Fruit fly (Drosophila melanogaster) whole organism, embryonic: ENCODE measurements around the gene CG6700.

Experiments used
- Adf1 ChIP-seq: fragments of 200-800 bp; sonication (Bioruptor generic); IDR thresholded peaks from 2 replicates; pipeline ENCODE4 v1.3.6; 2022; ENCODE audit warnings: missing biosample characterization, missing genetic modification characterization
- Atf-2 ChIP-seq: fragments of 200-800 bp; sonication (Bioruptor generic); optimal IDR thresholded peaks from 2 replicates; lab custom pipeline; 2016; ENCODE audit warnings: missing biosample characterization, missing genetic modification characterization
- BEAF-32 ChIP-seq: fragments of 200-800 bp; sonication (Bioruptor generic); optimal IDR thresholded peaks from 3 replicates; lab custom pipeline; 2017; ENCODE audit warnings: missing biosample characterization, missing genetic modification characterization, mild to moderate bottlenecking, moderate library complexity, missing genetic modification reagents
- CG13624 ChIP-seq: fragments of 200-800 bp; sonication (Bioruptor generic); optimal IDR thresholded peaks from 2 replicates; lab custom pipeline; 2016; ENCODE audit warnings: missing biosample characterization, missing genetic modification characterization
- CG13775 ChIP-seq: fragments of 200-800 bp; sonication (Bioruptor generic); optimal IDR thresholded peaks from 3 replicates; lab custom pipeline; 2017; ENCODE audit warnings: missing biosample characterization, mild to moderate bottlenecking, missing genetic modification characterization
- CG15514 ChIP-seq: fragments of 200-800 bp; sonication (Bioruptor generic); optimal IDR thresholded peaks from 3 replicates; lab custom pipeline; 2017; ENCODE audit warnings: missing biosample characterization, missing genetic modification characterization, mild to moderate bottlenecking, moderate library complexity, missing genetic modification reagents
- CG16779 ChIP-seq: fragments of 200-800 bp; sonication (Bioruptor generic); IDR thresholded peaks from 2 replicates; pipeline ENCODE4 v1.3.6; 2022; ENCODE audit warnings: missing biosample characterization, missing genetic modification characterization
- CG17385 ChIP-seq: fragments of 200-800 bp; sonication (Bioruptor generic); optimal IDR thresholded peaks from 3 replicates; lab custom pipeline; 2018; ENCODE audit warnings: missing biosample characterization, mild to moderate bottlenecking, missing genetic modification characterization
- CG34376 ChIP-seq: fragments of 200-800 bp; sonication (Bioruptor generic); optimal IDR thresholded peaks from 2 replicates; lab custom pipeline; 2018; ENCODE audit warnings: missing biosample characterization, mild to moderate bottlenecking, missing genetic modification characterization
- CG6689 ChIP-seq: fragments of 200-800 bp; sonication (Bioruptor generic); IDR thresholded peaks from 2 replicates; pipeline ENCODE4 v1.3.6; 2022; ENCODE audit warnings: missing biosample characterization, missing genetic modification characterization
- CG8478 ChIP-seq: fragments of >200 bp; optimal IDR thresholded peaks from 2 replicates; lab custom pipeline; 2018
- CG9609 ChIP-seq: fragments of 200-800 bp; sonication (Bioruptor generic); optimal IDR thresholded peaks from 3 replicates; lab custom pipeline; 2016; ENCODE audit warnings: missing biosample characterization, missing genetic modification characterization
- CkIIα-i1 ChIP-seq: fragments of 200-800 bp; sonication (Bioruptor generic); IDR thresholded peaks from 2 replicates; pipeline ENCODE4 v1.3.6; 2022; ENCODE audit warnings: missing biosample characterization, missing genetic modification characterization
- Dp ChIP-seq: fragments of 200-800 bp; sonication (Bioruptor generic); optimal IDR thresholded peaks from 2 replicates; lab custom pipeline; 2018; ENCODE audit warnings: missing biosample characterization, mild to moderate bottlenecking, missing genetic modification characterization, moderate library complexity
- Ets97D ChIP-seq: fragments of 200-800 bp; sonication (Bioruptor generic); optimal IDR thresholded peaks from 3 replicates; lab custom pipeline; 2016; ENCODE audit warnings: missing biosample characterization, missing genetic modification characterization
- Fer1 ChIP-seq: fragments of 200-800 bp; sonication (Bioruptor generic); optimal IDR thresholded peaks from 2 replicates; lab custom pipeline; 2017; ENCODE audit warnings: missing biosample characterization, mild to moderate bottlenecking, missing genetic modification characterization
- HHEX ChIP-seq: fragments of 200-800 bp; sonication (Bioruptor generic); optimal IDR thresholded peaks from 3 replicates; lab custom pipeline; 2017; ENCODE audit warnings: missing biosample characterization, mild to moderate bottlenecking, missing genetic modification characterization, missing genetic modification reagents
- HmgD ChIP-seq: fragments of 200-800 bp; sonication (Bioruptor generic); optimal IDR thresholded peaks from 3 replicates; lab custom pipeline; 2016; ENCODE audit warnings: missing biosample characterization, missing genetic modification characterization
- Jarid2 ChIP-seq: fragments of 200-800 bp; sonication (Bioruptor generic); optimal IDR thresholded peaks from 3 replicates; lab custom pipeline; 2017; ENCODE audit warnings: mild to moderate bottlenecking, missing biosample characterization, missing genetic modification reagents, missing genetic modification characterization
- Med ChIP-seq: fragments of 200-800 bp; sonication (Bioruptor generic); peaks from one replicate; lab custom pipeline; 2016; ENCODE audit warnings: missing biosample characterization, missing genetic modification characterization, mild to moderate bottlenecking, inconsistent platforms, moderate library complexity
- Mrtf ChIP-seq: fragments of 200-800 bp; sonication (Bioruptor generic); IDR thresholded peaks from 3 replicates; pipeline ENCODE4 v1.3.6; 2022; ENCODE audit warnings: missing biosample characterization, missing genetic modification characterization
- Myb ChIP-seq: fragments of 200-800 bp; sonication (Bioruptor generic); optimal IDR thresholded peaks from 2 replicates; lab custom pipeline; 2016; ENCODE audit warnings: missing biosample characterization, missing genetic modification characterization
- Poxn ChIP-seq: fragments of 200-800 bp; sonication (Bioruptor generic); IDR thresholded peaks from 2 replicates; pipeline ENCODE4 v1.3.6; 2022; ENCODE audit warnings: missing biosample characterization, missing genetic modification characterization
- Sry-δ ChIP-seq: fragments of 200-800 bp; sonication (Bioruptor generic); optimal IDR thresholded peaks from 2 replicates; lab custom pipeline; 2016; ENCODE audit warnings: missing biosample characterization, missing genetic modification characterization
- Ssrp ChIP-seq: fragments of 200-800 bp; sonication (Bioruptor generic); optimal IDR thresholded peaks from 2 replicates; lab custom pipeline; 2018; ENCODE audit warnings: missing biosample characterization, mild to moderate bottlenecking, missing genetic modification characterization, moderate library complexity
- YL-1 ChIP-seq: fragments of 200-800 bp; sonication (Bioruptor generic); optimal IDR thresholded peaks from 3 replicates; lab custom pipeline; 2017; ENCODE audit warnings: missing biosample characterization, mild to moderate bottlenecking, missing genetic modification characterization
- ac ChIP-seq: fragments of 200-800 bp; sonication (Bioruptor generic); optimal IDR thresholded peaks from 3 replicates; lab custom pipeline; 2017; ENCODE audit warnings: missing biosample characterization, mild to moderate bottlenecking, missing genetic modification characterization
- br ChIP-seq: fragments of >200 bp; optimal IDR thresholded peaks from 2 replicates; lab custom pipeline; 2017
- chinmo ChIP-seq: fragments of 200-800 bp; sonication (Bioruptor generic); IDR thresholded peaks from 4 replicates; pipeline ENCODE4 v1.3.6; 2022; ENCODE audit warnings: missing biosample characterization, missing genetic modification characterization; ENCODE audit not compliant: partially characterized antibody
- cwo ChIP-seq: fragments of 200-800 bp; sonication (Bioruptor generic); optimal IDR thresholded peaks from 3 replicates; lab custom pipeline; 2017; ENCODE audit warnings: missing biosample characterization, missing genetic modification characterization, mild to moderate bottlenecking, moderate library complexity, missing genetic modification reagents
- gce ChIP-seq: fragments of 200-800 bp; sonication (Bioruptor generic); IDR thresholded peaks from 3 replicates; pipeline ENCODE4 v1.3.6; 2022; ENCODE audit warnings: missing biosample characterization, missing genetic modification characterization
- hb ChIP-seq: fragments of 200-800 bp; sonication (Bioruptor generic); IDR thresholded peaks from 3 replicates; pipeline ENCODE4 v1.3.6; 2022; ENCODE audit warnings: missing biosample characterization, missing genetic modification characterization; ENCODE audit not compliant: partially characterized antibody
- jing ChIP-seq: fragments of 200-800 bp; sonication (Bioruptor generic); optimal IDR thresholded peaks from 2 replicates; lab custom pipeline; 2018; ENCODE audit warnings: missing biosample characterization, mild to moderate bottlenecking, missing genetic modification characterization
- kay ChIP-seq: fragments of 200-800 bp; sonication (Bioruptor generic); optimal IDR thresholded peaks from 2 replicates; lab custom pipeline; 2016; ENCODE audit warnings: missing biosample characterization, missing genetic modification characterization
- otp ChIP-seq: fragments of 200-800 bp; sonication (Bioruptor generic); IDR thresholded peaks from 3 replicates; pipeline ENCODE4, ENCODE4 v1.3.6; 2022; ENCODE audit warnings: missing biosample characterization, missing genetic modification characterization
- pan ChIP-seq, 4 experiments: fragments of >200 bp in 3 of 4; fragments of 200-800 bp in 1 of 4; sonication (Bioruptor generic) in 1 of 4; optimal IDR thresholded peaks in 3 of 4; IDR thresholded peaks in 1 of 4; 2 replicates each; pipeline versions ENCODE4 v1.3.6 to Lab custom; 2017 to 2022; ENCODE audit warnings: missing biosample characterization in 2 of 4, missing genetic modification characterization in 2 of 4, mixed read lengths in 1 of 4
- pfk ChIP-seq: fragments of 200-800 bp; sonication (Bioruptor generic); optimal IDR thresholded peaks from 2 replicates; lab custom pipeline; 2018; ENCODE audit warnings: missing biosample characterization, mild to moderate bottlenecking, missing genetic modification characterization, moderate library complexity
- psq ChIP-seq: fragments of 200-800 bp; sonication (Bioruptor generic); optimal IDR thresholded peaks from 2 replicates; lab custom pipeline; 2017; ENCODE audit warnings: missing biosample characterization, missing genetic modification characterization
- shn ChIP-seq: fragments of 200-800 bp; sonication (Bioruptor generic); optimal IDR thresholded peaks from 3 replicates; lab custom pipeline; 2016; ENCODE audit warnings: missing biosample characterization, missing genetic modification characterization
- stwl ChIP-seq: fragments of 200-800 bp; sonication (Bioruptor generic); optimal IDR thresholded peaks from 3 replicates; lab custom pipeline; 2018; ENCODE audit warnings: missing biosample characterization, mild to moderate bottlenecking, missing genetic modification characterization, moderate library complexity
- tio ChIP-seq: fragments of 200-800 bp; sonication (Bioruptor generic); optimal IDR thresholded peaks from 2 replicates; lab custom pipeline; 2017; ENCODE audit warnings: missing biosample characterization, missing genetic modification characterization, inconsistent platforms
- trem ChIP-seq: fragments of 200-800 bp; optimal IDR thresholded peaks from 3 replicates; lab custom pipeline; 2019; ENCODE audit warnings: missing biosample characterization, mild to moderate bottlenecking, missing genetic modification characterization, moderate library complexity
- ttk ChIP-seq: fragments of 200-800 bp; sonication (Bioruptor generic); IDR thresholded peaks from 2 replicates; pipeline ENCODE4 v2.1.2; 2022; ENCODE audit warnings: missing biosample characterization, missing genetic modification characterization
- usp ChIP-seq: fragments of >200 bp; optimal IDR thresholded peaks from 2 replicates; lab custom pipeline; 2017; ENCODE audit warnings: missing biosample characterization, missing genetic modification characterization
- z ChIP-seq: fragments of 200-800 bp; sonication (Bioruptor generic); IDR thresholded peaks from 3 replicates; pipeline ENCODE4 v1.3.6; 2022; ENCODE audit warnings: missing biosample characterization, missing genetic modification characterization

CG6700 gene

DNA sequence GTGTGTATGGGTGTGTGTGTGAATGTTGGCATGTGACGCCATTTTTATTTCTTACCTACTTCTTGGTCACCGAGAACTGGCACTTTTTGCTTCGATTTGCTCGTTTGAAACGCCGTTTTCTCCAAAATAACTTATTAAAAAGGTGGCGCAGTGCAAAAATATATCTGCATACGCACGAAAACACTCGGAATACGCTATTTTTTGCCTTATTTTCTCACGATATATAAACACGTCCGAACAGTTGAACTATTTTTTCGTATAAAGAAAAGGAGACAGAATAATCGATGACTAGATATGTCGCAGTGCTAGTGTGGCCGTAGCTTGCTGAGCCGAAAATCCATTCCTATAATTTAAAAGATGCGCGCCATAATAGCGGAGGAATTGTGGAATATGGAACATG, at the start of gene CG6700 (continued):
- TF ChIP-seq Fer1 (GFP tag; lab: Kevin White, UChicago) (peak; percentile 47), CG34376 (GFP tag; lab: Kevin White, UChicago) (peak; percentile 55), kay (GFP tag; lab: Kevin White, UChicago) (peak; percentile 63), ac (GFP tag; lab: Kevin White, UChicago) (no peak), trem (tag; lab: Kevin White, UChicago) (peak; percentile 55), stwl (tag; lab: Kevin White, UChicago) (peak; percentile 46), z (GFP tag; lab: Robert Waterston, UW) (no peak), chinmo (no peak), otp (GFP tag; lab: Robert Waterston, UW) (no peak), Jarid2 (GFP tag; lab: Kevin White, UChicago) (no peak), br (lab: Kevin White, UChicago) (no peak), Ssrp (tag; lab: Kevin White, UChicago) (no peak), HHEX (no peak), gce (GFP tag; lab: Robert Waterston, UW) (no peak), Atf-2 (no peak), Sry-δ (GFP tag; lab: Kevin White, UChicago) (peak; percentile 33), Ets97D (GFP tag; lab: Kevin White, UChicago) (peak; percentile 17), BEAF-32 (GFP tag; lab: Kevin White, UChicago) (peak; percentile 45), CG8478 (lab: Kevin White, UChicago) (no peak), CG13624 (peak; percentile 28), hb (GFP tag; lab: Robert Waterston, UW) (no peak), psq (GFP tag; lab: Kevin White, UChicago) (peak; percentile 11), CkIIα-i1 (GFP tag; lab: Robert Waterston, UW) (no peak), Dp (GFP tag; lab: Kevin White, UChicago) (peak; percentile 92), YL-1 (GFP tag; lab: Kevin White, UChicago) (peak; percentile 98), Myb (GFP tag; lab: Kevin White, UChicago) (peak; percentile 11), CG6689 (no peak), Poxn (GFP tag; lab: Robert Waterston, UW) (no peak), shn (GFP tag; lab: Kevin White, UChicago) (no peak), pan (optimal IDR thresholded peaks at IDR 0.05; lab: Kevin White, UChicago) (no peak), pan (GFP tag; optimal IDR thresholded peaks at IDR 0.05 in 1 of 2, IDR thresholded peaks at IDR 0.05 in 1 of 2) (no peak), HmgD (no peak), CG13775 (GFP tag; lab: Kevin White, UChicago) (no peak), CG17385 (GFP tag; lab: Kevin White, UChicago) (no peak), CG15514 (peak; percentile 58), pfk (GFP tag; lab: Kevin White, UChicago) (peak; percentile 90), CG9609 (GFP tag; lab: Kevin White, UChicago) (no peak), tio (GFP tag; lab: Kevin White, UChicago) (no peak), cwo (GFP tag; lab: Kevin White, UChicago) (no peak), jing (GFP tag; lab: Kevin White, UChicago) (no peak), usp (GFP tag; lab: Kevin White, UChicago) (no peak), Mrtf (GFP tag; lab: Robert Waterston, UW) (no peak), Med (peak; percentile 71), ttk (GFP tag; lab: Robert Waterston, UW) (no peak), CG16779 (no peak), Adf1 (no peak)
